Fruit fly (Drosophila melanogaster) whole organism, embryonic: ENCODE measurements around the gene CG12017.

ENCODE experiments used
- Atf-2 ChIP-seq: fragments of 200-800 bp; sonication (Bioruptor generic); optimal IDR thresholded peaks from 2 replicates; lab custom pipeline; 2016; ENCODE audit warnings: missing biosample characterization, missing genetic modification characterization
- BEAF-32 ChIP-seq: fragments of 200-800 bp; sonication (Bioruptor generic); optimal IDR thresholded peaks from 3 replicates; lab custom pipeline; 2017; ENCODE audit warnings: missing biosample characterization, missing genetic modification characterization, mild to moderate bottlenecking, moderate library complexity, missing genetic modification reagents
- CG10267 ChIP-seq: fragments of 200-800 bp; sonication (Bioruptor generic); optimal IDR thresholded peaks from 2 replicates; lab custom pipeline; 2018; ENCODE audit warnings: missing biosample characterization, mild to moderate bottlenecking, missing genetic modification characterization, moderate library complexity
- CG10274 ChIP-seq: fragments of 200-800 bp; sonication (Bioruptor generic); optimal IDR thresholded peaks from 3 replicates; lab custom pipeline; 2017; ENCODE audit warnings: missing biosample characterization, mild to moderate bottlenecking, missing genetic modification characterization
- CG11456 ChIP-seq: fragments of 200-800 bp; sonication (Bioruptor generic); IDR thresholded peaks from 3 replicates; pipeline ENCODE4 v1.3.6; 2022; ENCODE audit warnings: missing biosample characterization, missing genetic modification characterization
- CG12299 ChIP-seq: fragments of 200-800 bp; sonication (Bioruptor generic); optimal IDR thresholded peaks from 2 replicates; lab custom pipeline; 2018; ENCODE audit warnings: missing biosample characterization, mild to moderate bottlenecking, missing genetic modification characterization
- CG1233 ChIP-seq: fragments of 200-800 bp; sonication (Bioruptor generic); optimal IDR thresholded peaks from 4 replicates; lab custom pipeline; 2018; ENCODE audit warnings: missing biosample characterization, mild to moderate bottlenecking, missing genetic modification characterization
- CG1529 ChIP-seq: fragments of 200-800 bp; sonication (Bioruptor generic); optimal IDR thresholded peaks from 3 replicates; lab custom pipeline; 2018; ENCODE audit warnings: missing biosample characterization, missing genetic modification characterization
- CG16813 ChIP-seq: fragments of 200-800 bp; sonication (Bioruptor generic); IDR thresholded peaks from 3 replicates; pipeline ENCODE4 v1.3.6; 2022; ENCODE audit warnings: missing biosample characterization, missing genetic modification characterization; ENCODE audit not compliant: partially characterized antibody
- CG18262 ChIP-seq: fragments of 200-800 bp; optimal IDR thresholded peaks from 3 replicates; lab custom pipeline; 2019; ENCODE audit warnings: missing biosample characterization, mild to moderate bottlenecking, missing genetic modification characterization, moderate library complexity
- CG2116 ChIP-seq: fragments of 200-800 bp; sonication (Bioruptor generic); optimal IDR thresholded peaks from 3 replicates; lab custom pipeline; 2018; ENCODE audit warnings: missing biosample characterization, mild to moderate bottlenecking, missing genetic modification characterization
- CG3163 ChIP-seq: fragments of 200-800 bp; sonication (Bioruptor generic); optimal IDR thresholded peaks from 3 replicates; lab custom pipeline; 2016; ENCODE audit warnings: missing biosample characterization, missing genetic modification characterization
- CG3281 ChIP-seq: fragments of 200-800 bp; sonication (Bioruptor generic); optimal IDR thresholded peaks from 3 replicates; lab custom pipeline; 2017; ENCODE audit warnings: missing biosample characterization, mild to moderate bottlenecking, missing genetic modification characterization
- CG4617 ChIP-seq: fragments of 200-800 bp; sonication (Bioruptor generic); optimal IDR thresholded peaks from 3 replicates; lab custom pipeline; 2016; ENCODE audit warnings: missing biosample characterization, missing genetic modification characterization, borderline replicate concordance
- Dad ChIP-seq: fragments of 200-800 bp; sonication (Bioruptor generic); optimal IDR thresholded peaks from 3 replicates; lab custom pipeline; 2016; ENCODE audit warnings: missing biosample characterization, missing genetic modification characterization
- Doc2 ChIP-seq: fragments of 200-800 bp; sonication (Bioruptor generic); IDR thresholded peaks from 2 replicates; pipeline ENCODE4 v1.3.6; 2022; ENCODE audit warnings: missing biosample characterization, missing genetic modification characterization
- Dp ChIP-seq: fragments of 200-800 bp; sonication (Bioruptor generic); optimal IDR thresholded peaks from 2 replicates; lab custom pipeline; 2018; ENCODE audit warnings: missing biosample characterization, mild to moderate bottlenecking, missing genetic modification characterization, moderate library complexity
- Drgx ChIP-seq: fragments of 200-800 bp; sonication (Bioruptor generic); IDR thresholded peaks from 2 replicates; pipeline ENCODE4 v1.3.6; 2022; ENCODE audit warnings: missing biosample characterization, missing genetic modification characterization
- ERR ChIP-seq: fragments of 200-800 bp; sonication (Bioruptor generic); optimal IDR thresholded peaks from 2 replicates; lab custom pipeline; 2016; ENCODE audit warnings: missing biosample characterization, missing genetic modification characterization
- Elba2 ChIP-seq: fragments of 200-800 bp; sonication (Bioruptor generic); optimal IDR thresholded peaks from 3 replicates; lab custom pipeline; 2016; ENCODE audit warnings: missing biosample characterization, missing genetic modification characterization
- Ets65A ChIP-seq: fragments of 200-800 bp; sonication (Bioruptor generic); peaks from one replicate; lab custom pipeline; 2016; ENCODE audit warnings: missing biosample characterization, missing genetic modification characterization
- H15 ChIP-seq: fragments of 200-800 bp; sonication (Bioruptor generic); IDR thresholded peaks from 3 replicates; pipeline ENCODE4 v1.3.6; 2022; ENCODE audit warnings: missing biosample characterization, missing genetic modification characterization
- Hmr ChIP-seq: fragments of 200-800 bp; sonication (Bioruptor generic); optimal IDR thresholded peaks from 3 replicates; lab custom pipeline; 2017; ENCODE audit warnings: mild to moderate bottlenecking, missing biosample characterization, missing genetic modification reagents, missing genetic modification characterization
- Hr39 ChIP-seq: fragments of >200 bp; optimal IDR thresholded peaks from 2 replicates; lab custom pipeline; 2017
- NC2β ChIP-seq: fragments of 200-800 bp; sonication (Bioruptor generic); optimal IDR thresholded peaks from 2 replicates; lab custom pipeline; 2016; ENCODE audit warnings: missing biosample characterization, missing genetic modification characterization
- Nf-YA ChIP-seq: fragments of 200-800 bp; sonication (Bioruptor generic); IDR thresholded peaks from 2 replicates; pipeline ENCODE4 v1.3.6; 2022; ENCODE audit warnings: missing biosample characterization, missing genetic modification characterization
- Opbp ChIP-seq: fragments of 200-800 bp; sonication (Bioruptor generic); IDR thresholded peaks from 3 replicates; pipeline ENCODE4 v1.3.6; 2022; ENCODE audit warnings: missing biosample characterization, missing genetic modification characterization; ENCODE audit not compliant: partially characterized antibody
- PHDP ChIP-seq: fragments of 200-800 bp; sonication (Bioruptor generic); optimal IDR thresholded peaks from 3 replicates; lab custom pipeline; 2018; ENCODE audit warnings: missing biosample characterization, mild to moderate bottlenecking, missing genetic modification characterization, moderate library complexity
- Rx ChIP-seq: fragments of 200-800 bp; sonication (Bioruptor generic); IDR thresholded peaks from 2 replicates; pipeline ENCODE4 v1.3.6; 2022; ENCODE audit warnings: missing biosample characterization, missing genetic modification characterization
- Usf ChIP-seq: fragments of 200-800 bp; sonication (Bioruptor generic); optimal IDR thresholded peaks from 2 replicates; lab custom pipeline; 2017; ENCODE audit warnings: missing genotype, missing biosample characterization, missing genetic modification characterization
- Vsx1 ChIP-seq: fragments of 200-800 bp; sonication (Bioruptor generic); optimal IDR thresholded peaks from 2 replicates; lab custom pipeline; 2017; ENCODE audit warnings: missing biosample characterization, mild to moderate bottlenecking, missing genetic modification characterization, missing genetic modification reagents
- ase ChIP-seq: fragments of 200-800 bp; sonication (Bioruptor generic); IDR thresholded peaks from 3 replicates; pipeline ENCODE4 v1.3.6; 2022; ENCODE audit warnings: missing biosample characterization, missing genetic modification characterization
- bigmax ChIP-seq: fragments of 200-800 bp; sonication (Bioruptor generic); optimal IDR thresholded peaks from 2 replicates; lab custom pipeline; 2018; ENCODE audit warnings: missing biosample characterization, mild to moderate bottlenecking, missing genetic modification characterization
- cas ChIP-seq: fragments of 200-800 bp; sonication (Bioruptor generic); IDR thresholded peaks from 2 replicates; pipeline ENCODE4 v1.3.6; 2022; ENCODE audit warnings: missing biosample characterization, missing genetic modification characterization
- crc ChIP-seq: fragments of 200-800 bp; sonication (Bioruptor generic); optimal IDR thresholded peaks from 2 replicates; lab custom pipeline; 2016; ENCODE audit warnings: missing biosample characterization, missing genetic modification characterization
- fu2 ChIP-seq: fragments of 200-800 bp; sonication (Bioruptor generic); optimal IDR thresholded peaks from 2 replicates; lab custom pipeline; 2016; ENCODE audit warnings: missing biosample characterization, missing genetic modification characterization
- gcm2 ChIP-seq: fragments of 200-800 bp; sonication (Bioruptor generic); optimal IDR thresholded peaks from 2 replicates; lab custom pipeline; 2016; ENCODE audit warnings: missing biosample characterization, missing genetic modification characterization
- gt ChIP-seq: fragments of 200-800 bp; sonication (Bioruptor generic); IDR thresholded peaks from 2 replicates; pipeline ENCODE4 v1.3.6; 2022; ENCODE audit warnings: missing biosample characterization, missing genetic modification characterization
- insv ChIP-seq, 2 experiments: fragments of 200-800 bp; sonication (Bioruptor generic); optimal IDR thresholded peaks; 3 replicates each; lab custom pipeline; 2016 to 2018; ENCODE audit warnings: missing biosample characterization in 2 of 2, missing genetic modification characterization in 2 of 2
- p53 ChIP-seq: fragments of 200-800 bp; sonication (Bioruptor generic); optimal IDR thresholded peaks from 2 replicates; lab custom pipeline; 2016; ENCODE audit warnings: missing biosample characterization, missing genetic modification characterization
- pan ChIP-seq, 4 experiments: fragments of >200 bp in 3 of 4; fragments of 200-800 bp in 1 of 4; sonication (Bioruptor generic) in 1 of 4; optimal IDR thresholded peaks in 3 of 4; IDR thresholded peaks in 1 of 4; 2 replicates each; pipeline versions ENCODE4 v1.3.6 to Lab custom; 2017 to 2022; ENCODE audit warnings: missing biosample characterization in 2 of 4, missing genetic modification characterization in 2 of 4, mixed read lengths in 1 of 4
- pb ChIP-seq: fragments of 200-800 bp; sonication (Bioruptor generic); optimal IDR thresholded peaks from 3 replicates; lab custom pipeline; 2016; ENCODE audit warnings: missing biosample characterization, missing genetic modification characterization
- pum ChIP-seq: fragments of 200-800 bp; sonication (Bioruptor generic); optimal IDR thresholded peaks from 2 replicates; lab custom pipeline; 2016; ENCODE audit warnings: missing biosample characterization, missing genetic modification characterization
- rib ChIP-seq: fragments of 200-800 bp; sonication (Bioruptor generic); IDR thresholded peaks from 2 replicates; pipeline ENCODE4 v1.3.6; 2022; ENCODE audit warnings: missing biosample characterization, missing genetic modification characterization
- row ChIP-seq: fragments of 200-800 bp; sonication (Bioruptor generic); IDR thresholded peaks from 3 replicates; pipeline ENCODE4 v1.3.6; 2022; ENCODE audit warnings: missing biosample characterization, missing genetic modification characterization
- sc ChIP-seq, 3 experiments: fragments of >200 bp in 2 of 3; fragments of 200-800 bp in 1 of 3; sonication (Bioruptor generic) in 1 of 3; optimal IDR thresholded peaks; 2 replicates in 2 of 3; 3 replicates in 1 of 3; lab custom pipeline; 2017; ENCODE audit warnings: mild to moderate bottlenecking in 1 of 3, missing biosample characterization in 1 of 3, missing genetic modification characterization in 1 of 3, missing genetic modification reagents in 1 of 3
- ttk ChIP-seq: fragments of 200-800 bp; sonication (Bioruptor generic); IDR thresholded peaks from 2 replicates; pipeline ENCODE4 v2.1.2; 2022; ENCODE audit warnings: missing biosample characterization, missing genetic modification characterization
- yki ChIP-seq: fragments of >200 bp; optimal IDR thresholded peaks from 3 replicates; lab custom pipeline; 2018
- zfh1 ChIP-seq: fragments of 200-800 bp; sonication (Bioruptor generic); IDR thresholded peaks from 3 replicates; pipeline ENCODE4 v1.3.6; 2022; ENCODE audit warnings: missing biosample characterization, missing genetic modification characterization

Gene CG12017

DNA sequence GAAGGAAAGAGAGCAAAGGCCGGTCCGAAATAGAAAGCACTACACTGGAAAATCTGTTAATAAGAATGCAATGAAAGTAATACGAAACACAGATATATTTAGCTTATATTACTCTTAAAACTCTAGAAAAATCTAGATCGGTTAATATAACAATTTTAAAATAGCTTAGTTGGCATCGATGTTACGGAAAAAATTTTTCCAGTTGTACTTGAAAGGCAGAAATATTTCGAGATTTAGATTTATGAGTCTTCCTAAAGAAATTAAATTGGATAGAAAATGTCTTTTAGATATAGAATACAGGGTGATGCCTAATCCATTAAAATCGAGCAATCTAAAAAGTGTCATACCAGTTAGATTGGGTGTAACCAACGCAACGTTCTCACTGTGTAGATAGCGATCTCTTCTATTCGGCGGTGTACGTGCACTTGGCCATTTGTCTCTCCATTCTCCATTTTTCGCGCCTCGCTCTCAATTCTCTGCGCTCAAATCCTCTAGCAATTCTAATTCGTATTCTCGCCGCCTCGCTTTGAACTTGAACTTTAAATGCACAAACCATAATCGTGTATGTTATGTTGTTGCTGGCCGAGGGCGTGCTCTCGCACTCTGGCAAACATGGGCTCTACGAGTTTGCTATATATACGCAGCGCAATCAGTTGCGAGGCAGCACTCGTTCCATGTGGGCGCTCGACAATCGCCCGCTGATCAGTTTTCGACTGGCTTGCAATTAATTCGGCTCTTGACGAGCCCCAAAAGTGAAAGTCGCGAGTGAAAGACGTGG, 29.9 kb upstream of the CG12017 start (continued):
- TF ChIP-seq p53 (peak; percentile 65), Usf (peak; percentile 96), ERR (GFP tag; lab: Kevin White, UChicago) (peak; percentile 90), pb (GFP tag; lab: Kevin White, UChicago) (peak; percentile 90), rib (GFP tag; lab: Robert Waterston, UW) (no peak; the same call in none of the 2 replicates), Elba2 (GFP tag; lab: Kevin White, UChicago) (peak; percentile 63), H15 (peak; percentile 88), ttk (GFP tag; lab: Robert Waterston, UW) (peak; percentile 83), ase (no peak; the same call in 1 of the 3 replicates), Vsx1 (peak; percentile 83), yki (lab: Kevin White, UChicago) (peak; percentile 6), CG11456 (GFP tag; lab: Robert Waterston, UW) (peak; percentile 76), CG18262 (tag; lab: Kevin White, UChicago) (peak; percentile 98), Hr39 (lab: Kevin White, UChicago) (no peak), CG1233 (GFP tag; lab: Kevin White, UChicago) (peak; percentile 91), Dp (peak; percentile 8), Ets65A (GFP tag; lab: Kevin White, UChicago) (peak; percentile 98), Hmr (GFP tag; lab: Kevin White, UChicago) (peak; percentile 94), PHDP (peak; percentile 94), Rx (GFP tag; lab: Robert Waterston, UW) (peak; percentile 36; the same call in 1 of the 2 replicates), Dad (GFP tag; lab: Kevin White, UChicago) (peak; percentile 93), CG4617 (peak; percentile 85), Nf-YA (GFP tag; lab: Robert Waterston, UW) (peak; percentile 59; the same call in 1 of the 2 replicates), Drgx (GFP tag; lab: Robert Waterston, UW) (peak; percentile 80), fu2 (GFP tag; lab: Kevin White, UChicago) (peak; percentile 96), gcm2 (GFP tag; lab: Kevin White, UChicago) (peak; percentile 90), Opbp (GFP tag; lab: Robert Waterston, UW) (no peak), insv (GFP tag; optimal IDR thresholded peaks at IDR 0.05; lab: Kevin White, UChicago) (peak; percentile 19 to 69), BEAF-32 (GFP tag; lab: Kevin White, UChicago) (peak; percentile 15), CG10274 (GFP tag; lab: Kevin White, UChicago) (peak; percentile 84), CG12299 (tag; lab: Kevin White, UChicago) (peak; percentile 78), CG10267 (tag; lab: Kevin White, UChicago) (peak; percentile 89), CG1529 (GFP tag; lab: Kevin White, UChicago) (peak; percentile 97), bigmax (GFP tag; lab: Kevin White, UChicago) (no peak), row (peak; percentile 95), pan (optimal IDR thresholded peaks at IDR 0.05; lab: Kevin White, UChicago) (no peak), pan (GFP tag; optimal IDR thresholded peaks at IDR 0.05 in 1 of 2, IDR thresholded peaks at IDR 0.05 in 1 of 2) (peak in 1 of 2 experiments; percentile 75), pum (GFP tag; lab: Kevin White, UChicago) (peak; percentile 95), CG16813 (GFP tag; lab: Robert Waterston, UW) (no peak), sc (optimal IDR thresholded peaks at IDR 0.05; lab: Kevin White, UChicago) (no peak), sc (GFP tag; optimal IDR thresholded peaks at IDR 0.05; lab: Kevin White, UChicago) (peak; percentile 98), Doc2 (no peak), cas (GFP tag; lab: Robert Waterston, UW) (0 out of 2 replicates have a peak, but pooled peaks have one; percentile 29), CG3163 (GFP tag; lab: Kevin White, UChicago) (peak; percentile 79), CG3281 (GFP tag; lab: Kevin White, UChicago) (peak; percentile 95), crc (GFP tag; lab: Kevin White, UChicago) (peak; percentile 92), Atf-2 (GFP tag; lab: Kevin White, UChicago) (peak; percentile 97), CG2116 (GFP tag; lab: Kevin White, UChicago) (peak; percentile 68), zfh1 (GFP tag; lab: Robert Waterston, UW) (peak; percentile 75; the same call in 2 of the 3 replicates), NC2β (GFP tag; lab: Kevin White, UChicago) (peak; percentile 92), gt (GFP tag; lab: Robert Waterston, UW) (peak; percentile 63)
